Fruit fly (Drosophila melanogaster) Kc167 (cell line): ENCODE data around the gene Rrp5.

Experiments
- Myc ChIP-seq: fragments of >200 bp; optimal IDR thresholded peaks from 2 replicates; lab custom pipeline; 2017; ENCODE audit warnings: missing external identifiers
- Sin3A ChIP-seq: fragments of >200 bp; optimal IDR thresholded peaks from 2 replicates; lab custom pipeline; 2018; ENCODE audit warnings: missing external identifiers
- h ChIP-seq: fragments of >200 bp; optimal IDR thresholded peaks from 3 replicates; lab custom pipeline; 2018; ENCODE audit warnings: missing external identifiers
- insv ChIP-seq: fragments of >200 bp; optimal IDR thresholded peaks from 3 replicates; lab custom pipeline; 2018; ENCODE audit warnings: missing external identifiers
- psq ChIP-seq: fragments of >200 bp; optimal IDR thresholded peaks from 2 replicates; lab custom pipeline; 2017; ENCODE audit warnings: missing external identifiers
- ttk ChIP-seq: sonication (Bioruptor generic); optimal IDR thresholded peaks from 2 replicates; lab custom pipeline; 2017; ENCODE audit warnings: missing external identifiers

The Rrp5 gene

dm6 chr3R:24283582-24284085, 49.5 kb downstream of the Rrp5 start, which contains the start of gene CG6356:
CG6356 (plus strand) TSS chr3R:24283955.
- TF ChIP-seq Sin3A (lab: Kevin White, UChicago), result no peak
- no peak for TF ChIP-seq Myc (lab: Kevin White, UChicago)
- no peak for TF ChIP-seq psq
- TF ChIP-seq insv, result no peak
- TF ChIP-seq h (lab: Kevin White, UChicago), result no peak
- no peak for TF ChIP-seq ttk (lab: Kevin White, UChicago)

DNA sequence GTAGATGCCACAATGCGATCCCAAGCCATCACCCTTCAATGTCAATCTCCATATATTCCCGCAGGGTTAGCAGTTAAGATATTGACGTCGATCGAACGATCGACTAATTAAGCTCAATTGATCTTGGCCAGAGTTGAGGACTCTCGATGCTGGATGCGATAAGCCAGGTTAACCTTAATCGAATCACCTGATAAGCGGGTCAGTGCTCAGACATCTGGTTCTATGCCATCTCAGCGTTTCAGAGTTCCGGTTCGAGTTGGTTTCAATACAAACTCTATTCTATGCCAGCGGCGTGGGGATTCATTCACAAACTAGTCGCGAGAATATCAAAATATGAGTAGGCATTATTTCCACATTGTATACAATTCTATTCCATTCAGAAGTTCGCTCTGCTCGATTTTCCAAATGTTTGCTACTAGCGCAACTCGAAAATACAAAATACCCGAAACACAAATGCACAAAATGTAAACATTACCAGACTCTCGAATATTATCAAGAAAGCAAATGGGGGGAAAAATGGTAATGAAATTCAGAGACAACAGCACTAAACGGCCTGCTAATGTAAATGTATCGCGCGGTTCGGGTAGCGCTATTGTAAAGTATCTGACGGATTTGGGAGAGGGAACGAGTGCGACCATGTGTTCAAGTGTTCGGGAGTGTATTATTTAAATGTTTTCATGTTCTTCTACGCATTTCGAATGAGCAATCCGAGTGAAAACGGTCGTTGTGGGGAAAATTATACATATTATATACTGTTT, 50.4 kb downstream of the Rrp5 start:
- TF ChIP-seq insv (no peak), ttk (lab: Kevin White, UChicago) (no peak), psq (no peak), Myc (lab: Kevin White, UChicago) (no peak), Sin3A (lab: Kevin White, UChicago) (no peak), h (lab: Kevin White, UChicago) (no peak)

DNA sequence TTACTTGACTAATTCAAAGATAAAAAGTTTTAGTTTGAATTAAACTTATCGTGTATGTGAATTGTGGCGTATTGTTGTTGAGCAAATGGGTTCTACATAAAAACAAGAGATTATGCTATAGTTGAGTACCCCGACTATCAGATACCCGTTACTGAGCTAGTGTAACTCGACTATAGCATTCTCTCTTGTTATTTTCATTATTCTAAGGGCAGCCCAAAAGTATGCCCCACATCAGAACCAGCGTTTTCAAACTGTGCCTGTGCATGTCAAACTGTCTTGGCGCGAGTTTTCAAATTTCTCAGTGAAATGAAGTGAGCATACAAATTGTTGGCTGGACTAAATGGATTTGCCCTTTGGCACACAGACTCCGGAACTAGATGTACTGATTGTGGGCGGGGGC, 53.8 kb downstream of the Rrp5 start, which contains the start of gene shps:
Gene shps (plus strand): TSS at position 282 of the 400 bp plus-strand sequence.
- TF ChIP-seq psq (no peak), Myc (lab: Kevin White, UChicago) (no peak), insv (no peak), Sin3A (lab: Kevin White, UChicago) (no peak)

dm6 chr3R:24278738-24279137, 54.4 kb downstream of the Rrp5 start:
- no peak for TF ChIP-seq psq
- TF ChIP-seq Sin3A (lab: Kevin White, UChicago), result no peak
- TF ChIP-seq ttk (lab: Kevin White, UChicago), result no peak
- no peak for TF ChIP-seq h (lab: Kevin White, UChicago)
